Fruit fly (Drosophila melanogaster) whole organism, prepupa: ENCODE measurements around the gene mRpS30.

Experiments
- Blimp-1 ChIP-seq: fragments of 200-800 bp; sonication (Bioruptor generic); optimal IDR thresholded peaks from 3 replicates; lab custom pipeline; 2017; ENCODE audit warnings: missing biosample characterization, missing genetic modification characterization, mild to moderate bottlenecking, moderate library complexity, missing genetic modification reagents
- Hr38 ChIP-seq: sonication (Bioruptor generic); optimal IDR thresholded peaks from 2 replicates; lab custom pipeline; 2016; ENCODE audit warnings: missing biosample characterization, missing genetic modification characterization
- acj6 ChIP-seq: fragments of 200-800 bp; sonication (Bioruptor generic); optimal IDR thresholded peaks from 3 replicates; lab custom pipeline; 2016; ENCODE audit warnings: missing biosample characterization, missing genetic modification characterization

- TF ChIP-seq acj6 (GFP tag; lab: Kevin White, UChicago) (no peak), Blimp-1 (GFP tag; lab: Kevin White, UChicago) (no peak), Hr38 (GFP tag; lab: Kevin White, UChicago) (no peak)
These were observed 19.4 kb upstream of the mRpS30 start, which contains the start of gene CG8952 for dm6 chrX:15766395-15766866.
